Worm (Caenorhabditis elegans): ENCODE data around the gene xnd-1.
A peak's percentile ranks its signal among the peaks of the same experiment; 100 is the strongest.

ce11 chrIII:5564325-5564724, 39.9 kb upstream of the xnd-1 start:
- TF ChIP-seq daf-8 (GFP tag; IDR thresholded peaks at IDR 0.05): no peak
- peak in 1 of 2 experiments; percentile 96 for TF ChIP-seq unc-62 (GFP tag; optimal IDR thresholded peaks at IDR 0.05 in 1 of 2)
- TF ChIP-seq unc-62 (tag; optimal IDR thresholded peaks at IDR 0.05): no peak
- no peak for TF ChIP-seq ZK546.5 (tag; optimal IDR thresholded peaks at IDR 0.05)
- TF ChIP-seq nhr-77 (tag; optimal IDR thresholded peaks at IDR 0.05): no peak
- TF ChIP-seq lir-3 (tag; optimal IDR thresholded peaks at IDR 0.05): no peak
- TF ChIP-seq zag-1 (tag; optimal IDR thresholded peaks at IDR 0.05): no peak
- no peak for TF ChIP-seq ceh-82 (tag; optimal IDR thresholded peaks at IDR 0.05)
- TF ChIP-seq unc-130 (GFP tag; optimal IDR thresholded peaks at IDR 0.05): no peak
- TF ChIP-seq nhr-237 (tag; optimal IDR thresholded peaks at IDR 0.05): no peak

Data from whole organism, L4 larva.